Fruit fly (Drosophila melanogaster) Kc167 (cell line): ENCODE measurements around the gene AMPKalpha.

Experiments used
- Myc ChIP-seq: fragments of >200 bp; optimal IDR thresholded peaks from 2 replicates; lab custom pipeline; 2017; ENCODE audit warnings: missing external identifiers
- Sin3A ChIP-seq: fragments of >200 bp; optimal IDR thresholded peaks from 2 replicates; lab custom pipeline; 2018; ENCODE audit warnings: missing external identifiers
- h ChIP-seq: fragments of >200 bp; optimal IDR thresholded peaks from 3 replicates; lab custom pipeline; 2018; ENCODE audit warnings: missing external identifiers

DNA sequence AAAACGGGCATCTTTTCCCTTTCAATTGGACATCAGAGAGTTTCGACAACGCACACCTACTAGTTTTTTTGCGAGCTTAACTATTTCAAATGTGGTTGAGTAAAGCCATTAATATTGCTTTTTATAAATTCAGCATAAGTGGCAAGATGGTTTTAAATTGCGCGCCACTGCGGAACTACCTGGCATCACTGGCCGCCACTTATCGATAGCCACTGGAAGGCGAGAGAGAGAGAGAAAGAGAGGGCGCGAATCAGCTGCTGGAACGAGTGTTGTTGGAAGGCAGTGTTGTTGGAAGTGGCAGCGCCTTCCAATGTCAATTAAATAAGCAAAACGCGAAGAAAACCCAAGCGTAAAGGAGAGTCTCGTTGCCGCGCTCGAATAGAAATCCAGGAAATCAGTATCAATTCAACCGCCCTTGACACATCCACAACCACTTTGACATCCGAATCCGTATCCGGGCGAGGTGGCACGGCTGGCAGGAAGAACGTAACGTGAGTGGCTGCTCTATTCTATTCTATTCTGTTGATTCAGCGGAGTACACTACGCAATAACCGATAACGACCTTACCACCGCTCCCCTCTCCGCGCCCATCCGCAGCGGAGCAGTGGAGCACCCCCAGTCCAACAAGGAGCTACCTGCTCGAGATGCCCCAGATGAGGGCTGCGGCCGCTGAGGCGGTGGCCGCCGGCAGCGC, at the start of gene AMPKalpha:
- no peak for TF ChIP-seq Myc (lab: Kevin White, UChicago)
- no peak for TF ChIP-seq h
- no peak for TF ChIP-seq Sin3A (lab: Kevin White, UChicago)
